Fruit fly (Drosophila melanogaster): ENCODE data around the gene nompC.

- no peak for TF ChIP-seq GATAd (GFP tag; optimal IDR thresholded peaks at IDR 0.05)
- TF ChIP-seq ey (GFP tag; optimal IDR thresholded peaks at IDR 0.05), result no peak
- TF ChIP-seq CrebA (GFP tag; optimal IDR thresholded peaks at IDR 0.05; ENCODE audit: borderline replicate concordance), result no peak
- TF ChIP-seq lola (GFP tag; optimal IDR thresholded peaks at IDR 0.05), result no peak
- no peak for TF ChIP-seq br (GFP tag; optimal IDR thresholded peaks at IDR 0.05)
- TF ChIP-seq CG32264 (GFP tag; optimal IDR thresholded peaks at IDR 0.05), result no peak
- no peak for TF ChIP-seq psq (GFP tag; optimal IDR thresholded peaks at IDR 0.05)
- no peak for TF ChIP-seq usp (GFP tag; optimal IDR thresholded peaks at IDR 0.05)
Measured at dm6 chr2L:5329557-5329956, 16.4 kb upstream of the nompC start, which contains the start of gene TotM.
